Worm (Caenorhabditis elegans) whole organism, mixed stage, embryonic: ENCODE data around the gene btb-19.

Source experiments
- M03D4.4 ChIP-seq: sonication (generic microtip); optimal IDR thresholded peaks from 2 replicates; lab custom pipeline; 2017; ENCODE audit warnings: mild to moderate bottlenecking, missing genetic modification characterization, missing compliant biosample characterization
- bed-3 ChIP-seq: fragments of 200-800 bp; sonication (Bioruptor generic); optimal IDR thresholded peaks from 3 replicates; lab custom pipeline; 2018; ENCODE audit warnings: mild to moderate bottlenecking, missing genetic modification characterization, moderate library complexity, missing compliant biosample characterization
- blmp-1 ChIP-seq: fragments of 150-350 bp; optimal IDR thresholded peaks from 2 replicates; lab custom pipeline; 2014; ENCODE audit warnings: missing biosample characterization, missing genetic modification characterization
- ceh-39 ChIP-seq: fragments of 150-350 bp; optimal IDR thresholded peaks from 2 replicates; lab custom pipeline; 2014; ENCODE audit warnings: missing biosample characterization, missing genetic modification characterization
- ceh-43 ChIP-seq: fragments of 200-800 bp; sonication (Bioruptor generic); optimal IDR thresholded peaks from 2 replicates; lab custom pipeline; 2018; ENCODE audit warnings: mild to moderate bottlenecking, missing genetic modification characterization, moderate library complexity, missing compliant biosample characterization
- ceh-83 ChIP-seq: fragments of 200-800 bp; sonication (Bioruptor generic); optimal IDR thresholded peaks from 2 replicates; lab custom pipeline; 2018; ENCODE audit warnings: mild to moderate bottlenecking, missing genetic modification characterization, missing compliant biosample characterization
- ces-1 ChIP-seq: fragments of 150-350 bp; optimal IDR thresholded peaks from 2 replicates; lab custom pipeline; 2014; ENCODE audit warnings: missing biosample characterization, missing genetic modification reagents, missing genetic modification characterization
- cnd-1 ChIP-seq: fragments of 200-800 bp; sonication (Bioruptor generic); optimal IDR thresholded peaks from 2 replicates; lab custom pipeline; 2018; ENCODE audit warnings: mild to moderate bottlenecking, missing genetic modification characterization, missing compliant biosample characterization
- drap-1 ChIP-seq: fragments of 200-800 bp; sonication (Bioruptor generic); optimal IDR thresholded peaks from 3 replicates; lab custom pipeline; 2018; ENCODE audit warnings: mild to moderate bottlenecking, missing genetic modification characterization, missing compliant biosample characterization
- elt-1 ChIP-seq: sonication (generic microtip); optimal IDR thresholded peaks from 2 replicates; lab custom pipeline; 2017; ENCODE audit warnings: missing genetic modification characterization, mild to moderate bottlenecking, missing compliant biosample characterization, antibody characterized with exemption, moderate library complexity, borderline replicate concordance; ENCODE audit not compliant: insufficient read depth
- elt-3 ChIP-seq: fragments of 150-350 bp; optimal IDR thresholded peaks from 2 replicates; lab custom pipeline; 2014; ENCODE audit warnings: missing biosample characterization, missing genetic modification characterization
- flh-1 ChIP-seq: fragments of 200-800 bp; sonication (Bioruptor generic); optimal IDR thresholded peaks from 2 replicates; lab custom pipeline; 2018; ENCODE audit warnings: mild to moderate bottlenecking, missing genetic modification characterization, moderate library complexity, missing compliant biosample characterization
- ham-2 ChIP-seq: fragments of 200-800 bp; sonication (Bioruptor generic); optimal IDR thresholded peaks from 2 replicates; lab custom pipeline; 2018; ENCODE audit warnings: mild to moderate bottlenecking, missing genetic modification characterization, missing compliant biosample characterization
- hlh-1 ChIP-seq: fragments of 150-350 bp; optimal IDR thresholded peaks from 2 replicates; lab custom pipeline; 2014; ENCODE audit warnings: missing biosample characterization, missing genetic modification reagents, missing genetic modification characterization
- lin-13 ChIP-seq: fragments of 150-350 bp; optimal IDR thresholded peaks from 2 replicates; lab custom pipeline; 2014; ENCODE audit warnings: missing biosample characterization, missing genetic modification characterization
- lin-32 ChIP-seq: fragments of 200-800 bp; sonication (Bioruptor generic); optimal IDR thresholded peaks from 2 replicates; lab custom pipeline; 2018; ENCODE audit warnings: mild to moderate bottlenecking, missing genetic modification characterization, missing compliant biosample characterization
- lsy-2 ChIP-seq: fragments of 150-350 bp; optimal IDR thresholded peaks from 2 replicates; lab custom pipeline; 2014; ENCODE audit warnings: missing biosample characterization, missing genetic modification characterization
- mab-5 ChIP-seq: fragments of 150-350 bp; optimal IDR thresholded peaks from 2 replicates; lab custom pipeline; 2014; ENCODE audit warnings: missing biosample characterization, missing genetic modification characterization
- mep-1 ChIP-seq: fragments of 150-350 bp; optimal IDR thresholded peaks from 2 replicates; lab custom pipeline; 2017; ENCODE audit warnings: missing biosample characterization, missing genetic modification reagents, missing genetic modification characterization, inconsistent platforms
- mls-2 ChIP-seq: sonication (generic microtip); optimal IDR thresholded peaks from 2 replicates; lab custom pipeline; 2016; ENCODE audit warnings: mild to moderate bottlenecking, missing genetic modification characterization, moderate library complexity, missing compliant biosample characterization
- nhr-12 ChIP-seq: fragments of 150-350 bp; optimal IDR thresholded peaks from 2 replicates; lab custom pipeline; 2014; ENCODE audit warnings: missing biosample characterization, missing genetic modification characterization
- nhr-2 ChIP-seq: fragments of 150-350 bp; optimal IDR thresholded peaks from 2 replicates; lab custom pipeline; 2014; ENCODE audit warnings: missing biosample characterization, missing genetic modification characterization
- nhr-237 ChIP-seq: fragments of 150-350 bp; optimal IDR thresholded peaks from 2 replicates; lab custom pipeline; 2014; ENCODE audit warnings: missing biosample characterization, missing genetic modification characterization
- nhr-28 ChIP-seq: fragments of 150-350 bp; optimal IDR thresholded peaks from 2 replicates; lab custom pipeline; 2014; ENCODE audit warnings: missing biosample characterization, missing genetic modification characterization
- nhr-76 ChIP-seq: sonication (generic microtip); optimal IDR thresholded peaks from 2 replicates; lab custom pipeline; 2017; ENCODE audit warnings: missing biosample characterization, missing genetic modification characterization
- pha-4 ChIP-seq: fragments of 150-350 bp; optimal IDR thresholded peaks from 2 replicates; lab custom pipeline; 2018; ENCODE audit warnings: missing biosample characterization, missing genetic modification reagents, missing genetic modification characterization
- sem-2 ChIP-seq: fragments of 200-800 bp; sonication (Bioruptor generic); optimal IDR thresholded peaks from 2 replicates; lab custom pipeline; 2018; ENCODE audit warnings: mild to moderate bottlenecking, missing genetic modification characterization, missing compliant biosample characterization
- snpc-4 ChIP-seq: fragments of 150-350 bp; optimal IDR thresholded peaks from 2 replicates; lab custom pipeline; 2014; ENCODE audit warnings: missing biosample characterization, missing genetic modification characterization
- sptf-1 ChIP-seq: sonication (generic microtip); optimal IDR thresholded peaks from 2 replicates; lab custom pipeline; 2017; ENCODE audit warnings: mild to moderate bottlenecking, missing genetic modification characterization, moderate library complexity, missing compliant biosample characterization
- tbx-8 ChIP-seq: fragments of 200-800 bp; sonication (Bioruptor generic); optimal IDR thresholded peaks from 2 replicates; lab custom pipeline; 2018; ENCODE audit warnings: mild to moderate bottlenecking, missing genetic modification characterization, moderate library complexity, missing compliant biosample characterization
- unc-120 ChIP-seq: sonication (generic microtip); optimal IDR thresholded peaks from 2 replicates; lab custom pipeline; 2017; ENCODE audit warnings: missing genetic modification characterization, missing compliant biosample characterization; ENCODE audit not compliant: poor library complexity, severe bottlenecking
- unc-39 ChIP-seq: fragments of 150-350 bp; optimal IDR thresholded peaks from 2 replicates; lab custom pipeline; 2014; ENCODE audit warnings: missing biosample characterization, missing genetic modification characterization
- unc-62 ChIP-seq: fragments of 150-350 bp; optimal IDR thresholded peaks from 2 replicates; lab custom pipeline; 2014; ENCODE audit warnings: missing biosample characterization, missing genetic modification reagents, missing genetic modification characterization
- zip-8 ChIP-seq: fragments of 150-350 bp; optimal IDR thresholded peaks from 2 replicates; lab custom pipeline; 2014; ENCODE audit warnings: missing biosample characterization, missing genetic modification characterization
- ztf-11 ChIP-seq: fragments of 150-350 bp; optimal IDR thresholded peaks from 2 replicates; lab custom pipeline; 2014; ENCODE audit warnings: missing biosample characterization, missing genetic modification characterization

Gene btb-19

ce11 chrII:14534000-14534399 lies 12.1 kb upstream of the btb-19 start, which contains the start of gene C04H5.1:
Gene C04H5.1 (plus strand): TSS chrII:14534300.
- TF ChIP-seq lin-32 (GFP tag; lab: Kevin White, UChicago) = no peak
- TF ChIP-seq tbx-8 (GFP tag; lab: Kevin White, UChicago) = no peak
- TF ChIP-seq ceh-39 (tag; lab: Kevin White, UChicago) = no peak
- TF ChIP-seq ceh-83 (GFP tag; lab: Kevin White, UChicago) = no peak
- no peak for TF ChIP-seq snpc-4 (tag; lab: Kevin White, UChicago)
- no peak for TF ChIP-seq elt-1 (tag; lab: Kevin White, UChicago)
- TF ChIP-seq ceh-43 (GFP tag; lab: Kevin White, UChicago) = no peak
- no peak for TF ChIP-seq nhr-12 (tag; lab: Kevin White, UChicago)
- no peak for TF ChIP-seq nhr-76 (tag; lab: Kevin White, UChicago)
- TF ChIP-seq M03D4.4 = no peak

ce11 chrII:14528233-14528802 lies 6.4 kb upstream of the btb-19 start, which contains the start of the genes F57C2.5 and spat-1:
Gene F57C2.5 (minus strand): TSS chrII:14528239.
Gene spat-1 (plus strand): TSS chrII:14528752.
- TF ChIP-seq nhr-76 (tag; lab: Kevin White, UChicago) (no peak), hlh-1 (tag; lab: Kevin White, UChicago) (no peak), unc-120 (tag; lab: Kevin White, UChicago) (peak; percentile 31), blmp-1 (tag; lab: Kevin White, UChicago) (no peak), mab-5 (no peak), ztf-11 (tag; lab: Kevin White, UChicago) (no peak), unc-39 (tag; lab: Kevin White, UChicago) (no peak), nhr-237 (tag; lab: Kevin White, UChicago) (peak; percentile 61), zip-8 (tag; lab: Kevin White, UChicago) (no peak), elt-3 (tag; lab: Kevin White, UChicago) (no peak), ham-2 (GFP tag; lab: Kevin White, UChicago) (no peak), lsy-2 (tag; lab: Kevin White, UChicago) (peak; percentile 95), elt-1 (tag; lab: Kevin White, UChicago) (no peak), mep-1 (peak; percentile 20), pha-4 (tag; lab: Kevin White, UChicago) (no peak), ceh-83 (GFP tag; lab: Kevin White, UChicago) (no peak), snpc-4 (tag; lab: Kevin White, UChicago) (no peak), bed-3 (GFP tag; lab: Kevin White, UChicago) (peak; percentile 31), mls-2 (tag; lab: Kevin White, UChicago) (peak; percentile 32), tbx-8 (GFP tag; lab: Kevin White, UChicago) (no peak), nhr-2 (tag; lab: Kevin White, UChicago) (no peak), lin-13 (tag; lab: Kevin White, UChicago) (peak; percentile 54), nhr-12 (tag; lab: Kevin White, UChicago) (no peak), unc-62 (GFP tag; lab: Kevin White, UChicago) (no peak), lin-32 (GFP tag; lab: Kevin White, UChicago) (peak; percentile 49), M03D4.4 (peak; percentile 40), cnd-1 (tag; lab: Kevin White, UChicago) (no peak), flh-1 (GFP tag; lab: Kevin White, UChicago) (no peak), sem-2 (GFP tag; lab: Kevin White, UChicago) (no peak), sptf-1 (tag; lab: Kevin White, UChicago) (peak; percentile 83), ceh-43 (GFP tag; lab: Kevin White, UChicago) (peak; percentile 85), ces-1 (GFP tag; lab: Kevin White, UChicago) (peak; percentile 87), ceh-39 (tag; lab: Kevin White, UChicago) (no peak), drap-1 (GFP tag; lab: Kevin White, UChicago) (peak; percentile 51), nhr-28 (tag; lab: Kevin White, UChicago) (no peak)

ce11 chrII:14527104-14527503 lies 5.2 kb upstream of the btb-19 start:
- TF ChIP-seq nhr-76 (tag; lab: Kevin White, UChicago) = no peak
- TF ChIP-seq ztf-11 (tag; lab: Kevin White, UChicago) = no peak
- TF ChIP-seq mls-2 (tag; lab: Kevin White, UChicago) = no peak
- no peak for TF ChIP-seq ces-1 (GFP tag; lab: Kevin White, UChicago)
- no peak for TF ChIP-seq hlh-1 (tag; lab: Kevin White, UChicago)
- TF ChIP-seq nhr-12 (tag; lab: Kevin White, UChicago) = no peak
- no peak for TF ChIP-seq nhr-237 (tag; lab: Kevin White, UChicago)
- TF ChIP-seq, all 35 proteins: peak for 0
